Fruit fly (Drosophila melanogaster): ENCODE data around the gene hdm.

The hdm gene

dm6 chrX:7920081-7920688 is at the start of gene hdm, which contains the start of gene Ykt6 (continued):
- TF ChIP-seq CG31224 (GFP tag; IDR thresholded peaks at IDR 0.05), result peak; percentile 66
- peak; percentile 79; the same call in 1 of the 2 replicates for TF ChIP-seq NFAT (GFP tag; IDR thresholded peaks at IDR 0.05)
- TF ChIP-seq sc (optimal IDR thresholded peaks at IDR 0.05), result no peak
- TF ChIP-seq sc (GFP tag; optimal IDR thresholded peaks at IDR 0.05), result no peak
- peak; percentile 24 for TF ChIP-seq CTCF (GFP tag; optimal IDR thresholded peaks at IDR 0.05)
- peak; percentile 68 for TF ChIP-seq CG11085 (GFP tag; IDR thresholded peaks at IDR 0.05)
- TF ChIP-seq CG15514 (GFP tag; optimal IDR thresholded peaks at IDR 0.05), result peak; percentile 82
- TF ChIP-seq CG4707 (GFP tag; optimal IDR thresholded peaks at IDR 0.05), result no peak
- peak; percentile 77 for TF ChIP-seq phol (tag; optimal IDR thresholded peaks at IDR 0.05)
- TF ChIP-seq CG15696 (tag; optimal IDR thresholded peaks at IDR 0.05), result peak; percentile 80
- peak; percentile 71 for TF ChIP-seq CG10654 (GFP tag; optimal IDR thresholded peaks at IDR 0.05)
- peak; percentile 39 for TF ChIP-seq CG6254 (GFP tag; optimal IDR thresholded peaks at IDR 0.05)
- TF ChIP-seq CG5245 (GFP tag; optimal IDR thresholded peaks at IDR 0.05), result peak; percentile 76
- peak; percentile 73 for TF ChIP-seq crc (GFP tag; optimal IDR thresholded peaks at IDR 0.05)
- peak; percentile 38 for TF ChIP-seq CG3065 (GFP tag; optimal IDR thresholded peaks at IDR 0.05)
- peak; percentile 95 for TF ChIP-seq Bgb (GFP tag; IDR thresholded peaks at IDR 0.05; ENCODE audit: partially characterized antibody)
- TF ChIP-seq CG14710 (tag; optimal IDR thresholded peaks at IDR 0.05), result peak; percentile 82
- TF ChIP-seq trh (GFP tag; optimal IDR thresholded peaks at IDR 0.05), result peak; percentile 34
- peak; percentile 61 for TF ChIP-seq onecut (GFP tag; IDR thresholded peaks at IDR 0.05)
- TF ChIP-seq pan (optimal IDR thresholded peaks at IDR 0.05), result no peak
- TF ChIP-seq pan (GFP tag; optimal IDR thresholded peaks at IDR 0.05 in 1 of 2, IDR thresholded peaks at IDR 0.05 in 1 of 2), result peak in 1 of 2 experiments; percentile 81
- peak; percentile 87 for TF ChIP-seq her (GFP tag; optimal IDR thresholded peaks at IDR 0.05)
- peak; percentile 58; the same call in 1 of the 2 replicates for TF ChIP-seq Nf-YA (GFP tag; IDR thresholded peaks at IDR 0.05)
- TF ChIP-seq CG10543 (GFP tag; optimal IDR thresholded peaks at IDR 0.05), result peak; percentile 40
- peak; percentile 95 for TF ChIP-seq BEAF-32 (GFP tag; optimal IDR thresholded peaks at IDR 0.05)
- TF ChIP-seq kay (GFP tag; optimal IDR thresholded peaks at IDR 0.05), result peak; percentile 79
- TF ChIP-seq bowl (GFP tag; IDR thresholded peaks at IDR 0.05), result peak; percentile 63; the same call in 1 of the 2 replicates
- TF ChIP-seq Sry-δ (GFP tag; optimal IDR thresholded peaks at IDR 0.05), result peak; percentile 98
- TF ChIP-seq pum (GFP tag; optimal IDR thresholded peaks at IDR 0.05), result peak; percentile 80
- TF ChIP-seq CG32767 (GFP tag; IDR thresholded peaks at IDR 0.05), result peak; percentile 74
- TF ChIP-seq ttk (GFP tag; IDR thresholded peaks at IDR 0.05), result peak; percentile 78
- no peak for TF ChIP-seq CG10147 (GFP tag; optimal IDR thresholded peaks at IDR 0.05)
- peak; percentile 87 for TF ChIP-seq Dbx (GFP tag; IDR thresholded peaks at IDR 0.05)
- TF ChIP-seq nerfin-1 (tag; optimal IDR thresholded peaks at IDR 0.05), result peak; percentile 43
- TF ChIP-seq zen2 (GFP tag; IDR thresholded peaks at IDR 0.05; ENCODE audit: partially characterized antibody), result peak; percentile 87; the same call in 2 of the 3 replicates
- TF ChIP-seq Awh (GFP tag; IDR thresholded peaks at IDR 0.05), result peak; percentile 74; the same call in 1 of the 2 replicates
- TF ChIP-seq CG4424 (GFP tag; optimal IDR thresholded peaks at IDR 0.05), result peak; percentile 74
- TF ChIP-seq CG7987 (GFP tag; optimal IDR thresholded peaks at IDR 0.05), result peak; percentile 43
- peak; percentile 81 for TF ChIP-seq HLH54F (GFP tag; optimal IDR thresholded peaks at IDR 0.05)
- TF ChIP-seq abd-A (tag; optimal IDR thresholded peaks at IDR 0.05), result no peak
- TF ChIP-seq Tbp (GFP tag; optimal IDR thresholded peaks at IDR 0.05), result no peak
- TF ChIP-seq fd64A (GFP tag; optimal IDR thresholded peaks at IDR 0.05), result no peak
- peak; percentile 59 for TF ChIP-seq CrebB (tag; optimal IDR thresholded peaks at IDR 0.05)
- peak; percentile 73 for TF ChIP-seq caup (GFP tag; optimal IDR thresholded peaks at IDR 0.05; ENCODE audit: severe bottlenecking)
- TF ChIP-seq insv (GFP tag; optimal IDR thresholded peaks at IDR 0.05), result peak in 1 of 2 experiments; percentile 45
- peak in 1 of 2 experiments; percentile 58 for TF ChIP-seq crp (GFP tag; optimal IDR thresholded peaks at IDR 0.05)
- peak; percentile 81 for TF ChIP-seq CG11695 (GFP tag; IDR thresholded peaks at IDR 0.05)
- peak; percentile 96 for TF ChIP-seq vnd (GFP tag; IDR thresholded peaks at IDR 0.05; ENCODE audit: partially characterized antibody)
- TF ChIP-seq Usf (GFP tag; optimal IDR thresholded peaks at IDR 0.05), result peak; percentile 27
- peak; percentile 84 for TF ChIP-seq CG13624 (GFP tag; optimal IDR thresholded peaks at IDR 0.05)
